In genomic region chr2L:319745-320144, dm6 we compare ENCODE assay signal across 2 fruit fly cellular contexts.
TF ChIP-seq lines count a peak whose summit lies in the region.

No protein-coding gene starts in this region.

- TF ChIP-seq CTCF in whole organism, embryonic (GFP tag; optimal IDR thresholded peaks at IDR 0.05; lab: Kevin White, UChicago): no peak

TF ChIP-seq in whole organism, adult, 20 proteins besides CTCF, POLR2A, EP300 and RAD21:
- TF ChIP-seq CG7045 (GFP tag; optimal IDR thresholded peaks at IDR 0.05; lab: Kevin White, UChicago) (no peak), Clk (GFP tag; optimal IDR thresholded peaks at IDR 0.05; lab: Kevin White, UChicago) (no peak), CG14711 (tag; optimal IDR thresholded peaks at IDR 0.05; lab: Kevin White, UChicago) (no peak), Crg-1 (GFP tag; optimal IDR thresholded peaks at IDR 0.05; lab: Kevin White, UChicago) (no peak), CG5204 (GFP tag; optimal IDR thresholded peaks at IDR 0.05; lab: Kevin White, UChicago) (no peak), cnc (optimal IDR thresholded peaks at IDR 0.05; lab: Kevin White, UChicago) (no peak), tj (GFP tag; optimal IDR thresholded peaks at IDR 0.05; lab: Kevin White, UChicago) (no peak), CG7101 (tag; optimal IDR thresholded peaks at IDR 0.05; lab: Kevin White, UChicago) (no peak), toe (GFP tag; optimal IDR thresholded peaks at IDR 0.05; lab: Kevin White, UChicago) (no peak), bab1 (GFP tag; optimal IDR thresholded peaks at IDR 0.05; lab: Kevin White, UChicago) (no peak), CG1620 (GFP tag; optimal IDR thresholded peaks at IDR 0.05; lab: Kevin White, UChicago) (no peak), CG33017 (tag; optimal IDR thresholded peaks at IDR 0.05; lab: Kevin White, UChicago) (no peak), Hr96 (GFP tag; optimal IDR thresholded peaks at IDR 0.05; lab: Kevin White, UChicago) (no peak), kay (GFP tag; lab: Kevin White, UChicago; ENCODE audit: borderline replicate concordance) (peak; percentile 35), pad (GFP tag; optimal IDR thresholded peaks at IDR 0.05; lab: Kevin White, UChicago) (no peak), cic (GFP tag; optimal IDR thresholded peaks at IDR 0.05; lab: Kevin White, UChicago) (peak; percentile 8)

TF ChIP-seq in whole organism, embryonic, 481 proteins besides CTCF, POLR2A, EP300 and RAD21:
- TF ChIP-seq sens (GFP tag; lab: Kevin White, UChicago) (no peak), her (GFP tag; optimal IDR thresholded peaks at IDR 0.05; lab: Kevin White, UChicago) (no peak), CG11504 (tag; optimal IDR thresholded peaks at IDR 0.05; lab: Kevin White, UChicago) (peak; percentile 67), exex (tag; optimal IDR thresholded peaks at IDR 0.05; lab: Kevin White, UChicago) (peak; percentile 80), Nf-YC (tag; optimal IDR thresholded peaks at IDR 0.05; lab: Kevin White, UChicago) (peak; percentile 87), CG13424 (tag; optimal IDR thresholded peaks at IDR 0.05; lab: Kevin White, UChicago) (no peak), Nf-YB (GFP tag; optimal IDR thresholded peaks at IDR 0.05; lab: Kevin White, UChicago) (peak; percentile 83)

Comparison
In these comparisons a context has a peak if more than half of its experiments do, and no peak if none do; other contexts are left out.
1. Of the 1 proteins assayed by ChIP-seq in both whole organism, embryonic and whole organism, adult: peak only in whole organism, embryonic: none; only in whole organism, adult: kay; in both: none; in neither: 0.